Fruit fly (Drosophila melanogaster): Measurements from ENCODE around the gene CG34367.

dm6 chr2L:10322773-10323487 lies 30.8 kb downstream of the CG34367 start, which contains the start of gene CG5381:
- TF ChIP-seq Sin3A (optimal IDR thresholded peaks at IDR 0.05) = no peak
- TF ChIP-seq insv (optimal IDR thresholded peaks at IDR 0.05) = no peak
- TF ChIP-seq psq (optimal IDR thresholded peaks at IDR 0.05) = no peak
- no peak for TF ChIP-seq Myc (optimal IDR thresholded peaks at IDR 0.05)
- no peak for TF ChIP-seq h (optimal IDR thresholded peaks at IDR 0.05)
